Worm (Caenorhabditis elegans) whole organism, L4 larva: Measurements from ENCODE around the gene C16C8.19.

Experiments
- dmd-6 ChIP-seq: fragments of 200-800 bp; sonication (Bioruptor generic); IDR thresholded peaks from 2 replicates; pipeline ENCODE4 v1.3.6; 2022; ENCODE audit warnings: missing genetic modification reagents, missing genetic modification characterization, missing compliant biosample characterization
- egl-43 ChIP-seq: fragments of 200-800 bp; sonication (Bioruptor generic); IDR thresholded peaks from 2 replicates; pipeline ENCODE4 v1.3.6; 2022; ENCODE audit warnings: missing genetic modification reagents, missing genetic modification characterization, missing compliant biosample characterization
- lin-39 ChIP-seq: fragments of 150-350 bp; optimal IDR thresholded peaks from 2 replicates; lab custom pipeline; 2014; ENCODE audit warnings: missing biosample characterization, missing genetic modification reagents, missing genetic modification characterization
- zfp-2 ChIP-seq: sonication (generic microtip); optimal IDR thresholded peaks from 2 replicates; lab custom pipeline; 2016; ENCODE audit warnings: mild to moderate bottlenecking, missing genetic modification characterization, missing compliant biosample characterization

- TF ChIP-seq lin-39 (tag; lab: Kevin White, UChicago) = no peak
- no peak for TF ChIP-seq egl-43
- TF ChIP-seq zfp-2 = no peak
- TF ChIP-seq dmd-6 (GFP tag; lab: Robert Waterston, UW) = no peak
These were observed 18.2 kb downstream of the C16C8.19 start for ce11 chrII:3476536-3476935.
